Fruit fly (Drosophila melanogaster) whole organism, embryonic: Measurements from ENCODE around the gene CG10651.
A peak's percentile ranks its signal among the peaks of the same experiment; 100 is the strongest.

Experiments
- Adf1 ChIP-seq: fragments of 200-800 bp; sonication (Bioruptor generic); IDR thresholded peaks from 2 replicates; pipeline ENCODE4 v1.3.6; 2022; ENCODE audit warnings: missing biosample characterization, missing genetic modification characterization
- CG10959 ChIP-seq: fragments of 200-800 bp; sonication (Bioruptor generic); IDR thresholded peaks from 2 replicates; pipeline ENCODE4 v1.3.6; 2022; ENCODE audit warnings: missing biosample characterization, missing genetic modification characterization
- CG12236 ChIP-seq: fragments of 200-800 bp; sonication (Bioruptor generic); optimal IDR thresholded peaks from 2 replicates; lab custom pipeline; 2016; ENCODE audit warnings: missing biosample characterization, missing genetic modification characterization
- CG12744 ChIP-seq: fragments of 200-800 bp; sonication (Bioruptor generic); optimal IDR thresholded peaks from 2 replicates; lab custom pipeline; 2016; ENCODE audit warnings: missing biosample characterization, missing genetic modification characterization
- CG15601 ChIP-seq: fragments of 200-800 bp; sonication (Bioruptor generic); optimal IDR thresholded peaks from 3 replicates; lab custom pipeline; 2019; ENCODE audit warnings: missing biosample characterization, mild to moderate bottlenecking, missing genetic modification characterization, moderate library complexity
- CG16863 ChIP-seq: fragments of 200-800 bp; sonication (Bioruptor generic); optimal IDR thresholded peaks from 3 replicates; lab custom pipeline; 2016; ENCODE audit warnings: missing biosample characterization, missing genetic modification characterization
- CG2199 ChIP-seq: fragments of 200-800 bp; sonication (Bioruptor generic); IDR thresholded peaks from 3 replicates; pipeline ENCODE4 v1.3.6; 2022; ENCODE audit warnings: missing biosample characterization, missing genetic modification characterization
- CG2202 ChIP-seq: fragments of 200-800 bp; sonication (Bioruptor generic); optimal IDR thresholded peaks from 2 replicates; lab custom pipeline; 2018; ENCODE audit warnings: missing biosample characterization, mild to moderate bottlenecking, missing genetic modification characterization
- CG30403 ChIP-seq: fragments of 200-800 bp; sonication (Bioruptor generic); optimal IDR thresholded peaks from 3 replicates; lab custom pipeline; 2016; ENCODE audit warnings: missing biosample characterization, missing genetic modification characterization
- CG3281 ChIP-seq: fragments of 200-800 bp; sonication (Bioruptor generic); optimal IDR thresholded peaks from 3 replicates; lab custom pipeline; 2017; ENCODE audit warnings: missing biosample characterization, mild to moderate bottlenecking, missing genetic modification characterization
- CG42726 ChIP-seq: fragments of 200-800 bp; sonication (Bioruptor generic); IDR thresholded peaks from 2 replicates; pipeline ENCODE4 v1.3.6; 2022; ENCODE audit warnings: missing biosample characterization, missing genetic modification characterization; ENCODE audit not compliant: partially characterized antibody
- CG4707 ChIP-seq: fragments of 200-800 bp; sonication (Bioruptor generic); optimal IDR thresholded peaks from 2 replicates; lab custom pipeline; 2018; ENCODE audit warnings: missing biosample characterization, mild to moderate bottlenecking, missing genetic modification characterization, moderate library complexity
- CG4730 ChIP-seq: fragments of 200-800 bp; sonication (Bioruptor generic); IDR thresholded peaks from 2 replicates; pipeline ENCODE4 v1.3.6; 2022; ENCODE audit warnings: missing biosample characterization, missing genetic modification characterization
- CG6654 ChIP-seq: fragments of 200-800 bp; sonication (Bioruptor generic); optimal IDR thresholded peaks from 2 replicates; lab custom pipeline; 2017; ENCODE audit warnings: missing biosample characterization, mild to moderate bottlenecking, missing genetic modification characterization
- CG7372 ChIP-seq: fragments of 200-800 bp; sonication (Bioruptor generic); IDR thresholded peaks from 2 replicates; pipeline ENCODE4 v1.3.6; 2022; ENCODE audit warnings: missing biosample characterization, missing genetic modification characterization
- CG7928 ChIP-seq: fragments of 200-800 bp; sonication (Bioruptor generic); optimal IDR thresholded peaks from 2 replicates; lab custom pipeline; 2017; ENCODE audit warnings: missing biosample characterization, mild to moderate bottlenecking, missing genetic modification characterization
- CG8765 ChIP-seq: fragments of 200-800 bp; sonication (Bioruptor generic); IDR thresholded peaks from 2 replicates; pipeline ENCODE4 v1.3.6; 2022; ENCODE audit warnings: missing biosample characterization, missing genetic modification characterization
- CG9727 ChIP-seq: fragments of 200-800 bp; sonication (Bioruptor generic); optimal IDR thresholded peaks from 3 replicates; lab custom pipeline; 2017; ENCODE audit warnings: missing biosample characterization, mild to moderate bottlenecking, missing genetic modification characterization
- Deaf1 ChIP-seq: fragments of 200-800 bp; optimal IDR thresholded peaks from 3 replicates; lab custom pipeline; 2019; ENCODE audit warnings: missing biosample characterization, mild to moderate bottlenecking, missing genetic modification characterization, moderate library complexity
- Dref ChIP-seq: fragments of 200-800 bp; sonication (Bioruptor generic); IDR thresholded peaks from 2 replicates; pipeline ENCODE4 v1.3.6; 2022; ENCODE audit warnings: missing biosample characterization, missing genetic modification characterization
- Lim3 ChIP-seq: fragments of 200-800 bp; sonication (Bioruptor generic); IDR thresholded peaks from 2 replicates; pipeline ENCODE4 v1.3.6; 2022; ENCODE audit warnings: missing biosample characterization, missing genetic modification characterization
- Lpt ChIP-seq: fragments of >200 bp; optimal IDR thresholded peaks from 2 replicates; lab custom pipeline; 2018; ENCODE audit warnings: missing biosample characterization, missing genetic modification characterization
- MBD-R2 ChIP-seq: fragments of 200-800 bp; sonication (Bioruptor generic); IDR thresholded peaks from 2 replicates; pipeline ENCODE4 v1.3.6; 2022; ENCODE audit warnings: missing biosample characterization, missing genetic modification characterization
- Myb ChIP-seq: fragments of 200-800 bp; sonication (Bioruptor generic); optimal IDR thresholded peaks from 2 replicates; lab custom pipeline; 2016; ENCODE audit warnings: missing biosample characterization, missing genetic modification characterization
- NC2α ChIP-seq: fragments of 200-800 bp; sonication (Bioruptor generic); optimal IDR thresholded peaks from 2 replicates; lab custom pipeline; 2016; ENCODE audit warnings: missing biosample characterization, missing genetic modification characterization
- NC2β ChIP-seq: fragments of 200-800 bp; sonication (Bioruptor generic); optimal IDR thresholded peaks from 2 replicates; lab custom pipeline; 2016; ENCODE audit warnings: missing biosample characterization, missing genetic modification characterization
- NFAT ChIP-seq: fragments of 200-800 bp; sonication (Bioruptor generic); IDR thresholded peaks from 2 replicates; pipeline ENCODE4 v1.3.6; 2022; ENCODE audit warnings: missing biosample characterization, missing genetic modification characterization
- NfI ChIP-seq: fragments of 200-800 bp; sonication (Bioruptor generic); optimal IDR thresholded peaks from 3 replicates; lab custom pipeline; 2018; ENCODE audit warnings: missing biosample characterization, mild to moderate bottlenecking, missing genetic modification characterization, moderate library complexity
- Oli ChIP-seq: fragments of 200-800 bp; sonication (Bioruptor generic); optimal IDR thresholded peaks from 2 replicates; lab custom pipeline; 2018; ENCODE audit warnings: missing biosample characterization, mild to moderate bottlenecking, missing genetic modification characterization, moderate library complexity
- PHDP ChIP-seq: fragments of 200-800 bp; sonication (Bioruptor generic); optimal IDR thresholded peaks from 3 replicates; lab custom pipeline; 2018; ENCODE audit warnings: missing biosample characterization, mild to moderate bottlenecking, missing genetic modification characterization, moderate library complexity
- Sox100B ChIP-seq: fragments of 200-800 bp; sonication (Bioruptor generic); optimal IDR thresholded peaks from 3 replicates; lab custom pipeline; 2018; ENCODE audit warnings: missing biosample characterization, mild to moderate bottlenecking, missing genetic modification characterization
- Ssrp ChIP-seq: fragments of 200-800 bp; sonication (Bioruptor generic); optimal IDR thresholded peaks from 2 replicates; lab custom pipeline; 2018; ENCODE audit warnings: missing biosample characterization, mild to moderate bottlenecking, missing genetic modification characterization, moderate library complexity
- Xrp1 ChIP-seq: fragments of 200-800 bp; sonication (Bioruptor generic); IDR thresholded peaks from 2 replicates; pipeline ENCODE4 v1.3.6; 2022; ENCODE audit warnings: missing biosample characterization, missing genetic modification characterization
- ab ChIP-seq: fragments of 200-800 bp; sonication (Bioruptor generic); optimal IDR thresholded peaks from 2 replicates; lab custom pipeline; 2016; ENCODE audit warnings: missing biosample characterization, missing genetic modification characterization
- al ChIP-seq: fragments of 200-800 bp; sonication (Bioruptor generic); IDR thresholded peaks from 2 replicates; pipeline ENCODE4 v1.3.6; 2022; ENCODE audit warnings: missing biosample characterization, missing genetic modification characterization
- bsh ChIP-seq, 2 experiments: fragments of 200-800 bp; sonication (Bioruptor generic); optimal IDR thresholded peaks; 2 replicates each; lab custom pipeline; 2017 to 2018; ENCODE audit warnings: mild to moderate bottlenecking in 2 of 2, missing biosample characterization in 2 of 2, missing genetic modification characterization in 2 of 2, moderate library complexity in 1 of 2
- crp ChIP-seq, 2 experiments: fragments of 200-800 bp; sonication (Bioruptor generic); optimal IDR thresholded peaks; 2 replicates in 1 of 2; 3 replicates in 1 of 2; lab custom pipeline; 2017; ENCODE audit warnings: missing biosample characterization in 2 of 2, missing genetic modification characterization in 2 of 2, mild to moderate bottlenecking in 1 of 2, moderate library complexity in 1 of 2
- dimm ChIP-seq: fragments of 200-800 bp; sonication (Bioruptor generic); IDR thresholded peaks from 2 replicates; pipeline ENCODE4 v1.3.6; 2022; ENCODE audit warnings: missing biosample characterization, missing genetic modification characterization
- disco-r ChIP-seq: fragments of 200-800 bp; sonication (Bioruptor generic); optimal IDR thresholded peaks from 2 replicates; lab custom pipeline; 2016; ENCODE audit warnings: missing biosample characterization, missing genetic modification characterization
- dysf ChIP-seq: fragments of 200-800 bp; sonication (Bioruptor generic); IDR thresholded peaks from 3 replicates; pipeline ENCODE4 v1.3.6; 2022; ENCODE audit warnings: missing biosample characterization, missing genetic modification characterization
- esg ChIP-seq: fragments of 200-800 bp; sonication (Bioruptor generic); conservative IDR thresholded peaks from 2 replicates; pipeline ENCODE4 v1.3.6; 2022; ENCODE audit warnings: missing biosample characterization, missing genetic modification characterization
- ftz-f1 ChIP-seq: fragments of 200-800 bp; sonication (Bioruptor generic); optimal IDR thresholded peaks from 2 replicates; lab custom pipeline; 2016; ENCODE audit warnings: missing biosample characterization, missing genetic modification characterization
- hth ChIP-seq: fragments of >200 bp; optimal IDR thresholded peaks from 2 replicates; lab custom pipeline; 2017; ENCODE audit warnings: inconsistent platforms
- jing ChIP-seq: fragments of 200-800 bp; sonication (Bioruptor generic); optimal IDR thresholded peaks from 2 replicates; lab custom pipeline; 2018; ENCODE audit warnings: missing biosample characterization, mild to moderate bottlenecking, missing genetic modification characterization
- klu ChIP-seq: fragments of 200-800 bp; sonication (Bioruptor generic); IDR thresholded peaks from 2 replicates; pipeline ENCODE4 v1.3.6; 2022; ENCODE audit warnings: missing biosample characterization, missing genetic modification characterization
- pita ChIP-seq: fragments of 200-800 bp; sonication (Bioruptor generic); optimal IDR thresholded peaks from 2 replicates; lab custom pipeline; 2017; ENCODE audit warnings: missing biosample characterization, mild to moderate bottlenecking, missing genetic modification characterization
- tll ChIP-seq, 2 experiments: fragments of 200-800 bp in 1 of 2; fragments of >200 bp in 1 of 2; sonication (Bioruptor generic) in 1 of 2; optimal IDR thresholded peaks; 2 replicates each; lab custom pipeline; 2017 to 2019; ENCODE audit warnings: missing biosample characterization in 2 of 2, missing genetic modification characterization in 2 of 2, mild to moderate bottlenecking in 1 of 2, moderate library complexity in 1 of 2
- ttk ChIP-seq: fragments of 200-800 bp; sonication (Bioruptor generic); IDR thresholded peaks from 2 replicates; pipeline ENCODE4 v2.1.2; 2022; ENCODE audit warnings: missing biosample characterization, missing genetic modification characterization
- zf30C ChIP-seq: fragments of 200-800 bp; sonication (Bioruptor generic); optimal IDR thresholded peaks from 3 replicates; lab custom pipeline; 2018; ENCODE audit warnings: missing biosample characterization, mild to moderate bottlenecking, missing genetic modification characterization

Gene CG10651

DNA sequence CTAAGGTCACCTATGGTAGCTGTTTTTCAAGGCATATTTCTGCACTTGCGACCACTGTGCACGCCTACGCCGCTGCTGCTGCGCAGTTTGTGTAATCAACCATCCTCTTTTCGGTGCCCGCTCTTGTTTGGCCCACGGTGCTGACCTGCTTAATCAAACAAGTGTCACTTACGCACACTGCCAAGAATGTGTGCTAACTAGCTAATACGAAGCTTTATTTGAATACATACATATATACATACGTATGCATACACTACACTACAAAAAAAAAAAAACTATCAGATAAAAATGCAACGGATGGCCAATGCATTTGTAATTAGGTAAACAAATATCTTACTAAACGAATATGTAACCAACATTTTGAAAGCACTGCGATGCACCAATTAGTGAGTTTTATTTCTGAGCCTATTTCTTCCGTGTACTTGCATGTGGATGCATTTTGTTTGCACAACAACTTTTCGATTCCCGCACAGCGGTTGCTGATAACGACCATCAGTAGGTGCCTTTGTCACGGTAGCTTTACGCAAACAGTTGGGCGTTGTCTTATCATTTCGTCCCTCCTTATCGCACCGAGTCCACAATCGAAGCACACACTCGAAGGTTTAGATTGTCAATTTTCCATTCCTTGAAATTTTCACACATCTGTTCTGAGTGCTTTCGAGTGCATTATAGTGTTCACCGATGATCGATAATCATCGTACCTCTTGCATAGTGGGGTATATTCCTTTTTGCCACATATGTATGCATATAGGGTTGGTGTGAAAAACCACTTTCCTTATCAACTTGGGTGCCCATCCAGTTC is 48.2 kb downstream of the CG10651 start (continued):
- TF ChIP-seq Oli: peak; percentile 81
- peak; percentile 88 for TF ChIP-seq esg (GFP tag; lab: Robert Waterston, UW)
- TF ChIP-seq PHDP: peak; percentile 87
- peak; percentile 87 for TF ChIP-seq dimm (GFP tag; lab: Robert Waterston, UW)
- TF ChIP-seq CG15601 (tag; lab: Kevin White, UChicago): peak; percentile 78
- TF ChIP-seq CG4707 (GFP tag; lab: Kevin White, UChicago): peak; percentile 88
- TF ChIP-seq CG3281 (GFP tag; lab: Kevin White, UChicago): peak; percentile 77
- peak; percentile 90 for TF ChIP-seq CG16863 (GFP tag; lab: Kevin White, UChicago)
- peak; percentile 83 for TF ChIP-seq CG7372 (GFP tag; lab: Robert Waterston, UW)
- peak; percentile 86 for TF ChIP-seq dysf
- TF ChIP-seq Deaf1: peak; percentile 89
- peak; percentile 15; the same call in 1 of the 2 replicates for TF ChIP-seq NFAT (GFP tag; lab: Robert Waterston, UW)
- TF ChIP-seq Dref (GFP tag; lab: Robert Waterston, UW): no peak
- TF ChIP-seq hth: no peak
- TF ChIP-seq CG30403 (GFP tag; lab: Kevin White, UChicago): peak; percentile 81
- no peak for TF ChIP-seq CG7928 (GFP tag; lab: Kevin White, UChicago)
- peak; percentile 66 for TF ChIP-seq CG12744 (GFP tag; lab: Kevin White, UChicago)
- peak; percentile 70 for TF ChIP-seq CG2202 (tag; lab: Kevin White, UChicago)
- TF ChIP-seq Lpt (GFP tag; lab: Kevin White, UChicago): no peak
- TF ChIP-seq Ssrp: peak; percentile 73
- TF ChIP-seq MBD-R2: peak; percentile 47; the same call in 1 of the 2 replicates
- peak; percentile 61 to 89 for TF ChIP-seq bsh (GFP tag; optimal IDR thresholded peaks at IDR 0.05; lab: Kevin White, UChicago)
- TF ChIP-seq CG10959 (GFP tag; lab: Robert Waterston, UW): peak; percentile 59
- 0 out of 2 replicates have a peak, but pooled peaks have one; percentile 7 for TF ChIP-seq Lim3 (GFP tag; lab: Robert Waterston, UW)
- TF ChIP-seq ttk (GFP tag; lab: Robert Waterston, UW): peak; percentile 81
- peak; percentile 42; the same call in 1 of the 2 replicates for TF ChIP-seq klu (GFP tag; lab: Robert Waterston, UW)
- TF ChIP-seq ftz-f1 (GFP tag; lab: Kevin White, UChicago): peak; percentile 64
- peak; percentile 71 for TF ChIP-seq disco-r (GFP tag; lab: Kevin White, UChicago)
- no peak for TF ChIP-seq al (GFP tag; lab: Robert Waterston, UW)
- no peak for TF ChIP-seq pita
- peak; percentile 78 for TF ChIP-seq NfI (GFP tag; lab: Kevin White, UChicago)
- peak; percentile 90 for TF ChIP-seq CG4730 (GFP tag; lab: Robert Waterston, UW)
- peak in 1 of 2 experiments; percentile 6 for TF ChIP-seq tll (GFP tag; optimal IDR thresholded peaks at IDR 0.05; lab: Kevin White, UChicago)
- peak; percentile 62 for TF ChIP-seq jing
- no peak for TF ChIP-seq ab (GFP tag; lab: Kevin White, UChicago)
- peak; percentile 55; the same call in 1 of the 2 replicates for TF ChIP-seq CG8765 (GFP tag; lab: Robert Waterston, UW)
- peak; percentile 53 for TF ChIP-seq Myb (GFP tag; lab: Kevin White, UChicago)
- peak; percentile 72 for TF ChIP-seq NC2α
- peak; percentile 75 for TF ChIP-seq CG6654 (GFP tag; lab: Kevin White, UChicago)
- TF ChIP-seq CG42726 (GFP tag; lab: Robert Waterston, UW): no peak
- peak; percentile 74 for TF ChIP-seq NC2β
- TF ChIP-seq crp (GFP tag; optimal IDR thresholded peaks at IDR 0.05; lab: Kevin White, UChicago): peak in 1 of 2 experiments; percentile 51
- TF ChIP-seq Xrp1 (GFP tag; lab: Robert Waterston, UW): peak; percentile 89
- TF ChIP-seq CG12236: peak; percentile 88
- peak; percentile 68 for TF ChIP-seq zf30C (GFP tag; lab: Kevin White, UChicago)
- TF ChIP-seq CG2199 (GFP tag; lab: Robert Waterston, UW): peak; percentile 79; the same call in 1 of the 3 replicates
- peak; percentile 88 for TF ChIP-seq Sox100B
- TF ChIP-seq Adf1: peak; percentile 90
- peak; percentile 77 for TF ChIP-seq CG9727 (GFP tag; lab: Kevin White, UChicago)
